Worm (Caenorhabditis elegans) whole organism, L1 larva: Measurements from ENCODE around the gene B0554.5.

ENCODE experiments used
- alr-1 ChIP-seq: fragments of 200-800 bp; sonication (Bioruptor generic); optimal IDR thresholded peaks from 2 replicates; lab custom pipeline; 2018; ENCODE audit warnings: borderline replicate concordance, mild to moderate bottlenecking, missing genetic modification characterization, missing compliant biosample characterization
- ama-1 ChIP-seq: fragments of 150-350 bp; optimal IDR thresholded peaks from 2 replicates; lab custom pipeline; 2014
- blmp-1 ChIP-seq: fragments of 150-350 bp; optimal IDR thresholded peaks from 2 replicates; lab custom pipeline; 2014; ENCODE audit warnings: missing biosample characterization, missing genetic modification characterization
- dpl-1 ChIP-seq, 3 experiments: fragments of 150-350 bp in 2 of 3; sonication (generic microtip) in 1 of 3; optimal IDR thresholded peaks; 2 replicates each; lab custom pipeline; 2014 to 2017; ENCODE audit warnings: missing biosample characterization in 3 of 3, missing genetic modification characterization in 3 of 3, missing genetic modification reagents in 3 of 3
- fos-1 ChIP-seq: fragments of 150-350 bp; optimal IDR thresholded peaks from 2 replicates; lab custom pipeline; 2014; ENCODE audit warnings: missing biosample characterization, missing genetic modification characterization
- hlh-17 ChIP-seq: fragments of 200-800 bp; sonication (Bioruptor generic); optimal IDR thresholded peaks from 2 replicates; lab custom pipeline; 2018; ENCODE audit warnings: missing genetic modification characterization, mild to moderate bottlenecking, missing compliant biosample characterization, moderate library complexity, borderline replicate concordance
- hlh-4 ChIP-seq: sonication (generic microtip); optimal IDR thresholded peaks from 2 replicates; lab custom pipeline; 2016; ENCODE audit warnings: mild to moderate bottlenecking, missing genetic modification characterization, missing compliant biosample characterization
- lin-39 ChIP-seq: fragments of 150-350 bp; optimal IDR thresholded peaks from 2 replicates; lab custom pipeline; 2014; ENCODE audit warnings: missing biosample characterization, missing genetic modification reagents, missing genetic modification characterization
- nhr-77 ChIP-seq: fragments of 150-350 bp; optimal IDR thresholded peaks from 2 replicates; lab custom pipeline; 2014; ENCODE audit warnings: missing biosample characterization, missing genetic modification characterization
- rnt-1 ChIP-seq: sonication (generic microtip); optimal IDR thresholded peaks from 2 replicates; lab custom pipeline; 2016; ENCODE audit warnings: mild to moderate bottlenecking, missing genetic modification characterization, moderate library complexity, missing compliant biosample characterization
- snpc-4 ChIP-seq: fragments of 150-350 bp; optimal IDR thresholded peaks from 2 replicates; lab custom pipeline; 2014; ENCODE audit warnings: missing biosample characterization, missing genetic modification characterization
- snu-23 ChIP-seq: sonication (generic microtip); optimal IDR thresholded peaks from 2 replicates; lab custom pipeline; 2016; ENCODE audit warnings: missing genetic modification characterization, missing compliant biosample characterization
- unc-62 ChIP-seq: fragments of 150-350 bp; optimal IDR thresholded peaks from 2 replicates; lab custom pipeline; 2014; ENCODE audit warnings: missing biosample characterization, missing genetic modification reagents, missing genetic modification characterization

- TF ChIP-seq snpc-4 (tag; lab: Kevin White, UChicago): no peak
- no peak for TF ChIP-seq ama-1 (lab: Kevin White, UChicago)
- TF ChIP-seq unc-62 (GFP tag; lab: Kevin White, UChicago): no peak
- no peak for TF ChIP-seq dpl-1 (GFP tag; optimal IDR thresholded peaks at IDR 0.05; lab: Kevin White, UChicago)
- TF ChIP-seq lin-39 (tag; lab: Kevin White, UChicago): no peak
- no peak for TF ChIP-seq rnt-1 (tag; lab: Kevin White, UChicago)
- TF ChIP-seq snu-23 (GFP tag; lab: Kevin White, UChicago): no peak
- no peak for TF ChIP-seq hlh-4 (tag; lab: Kevin White, UChicago)
- TF ChIP-seq alr-1 (tag; lab: Kevin White, UChicago): no peak
- no peak for TF ChIP-seq hlh-17 (GFP tag; lab: Kevin White, UChicago)
- no peak for TF ChIP-seq fos-1 (tag; lab: Kevin White, UChicago)
- no peak for TF ChIP-seq blmp-1 (tag; lab: Kevin White, UChicago)
- TF ChIP-seq nhr-77 (tag; lab: Kevin White, UChicago): no peak
Observed at ce11 chrV:438094-438493, 13.9 kb downstream of the B0554.5 start, which contains the start of gene B0554.1.
